Fruit fly (Drosophila melanogaster) whole organism, embryonic: ENCODE results near the gene CG15196.
A peak's percentile ranks its signal among the peaks of the same experiment; 100 is the strongest.

Experiments used
- Awh ChIP-seq: fragments of 200-800 bp; sonication (Bioruptor generic); IDR thresholded peaks from 2 replicates; pipeline ENCODE4, ENCODE4 v1.3.6; 2022; ENCODE audit warnings: missing biosample characterization, missing genetic modification characterization
- Bteb2 ChIP-seq: fragments of 200-800 bp; sonication (Bioruptor generic); optimal IDR thresholded peaks from 2 replicates; lab custom pipeline; 2016; ENCODE audit warnings: missing biosample characterization, missing genetic modification characterization
- CG10147 ChIP-seq: fragments of 200-800 bp; sonication (Bioruptor generic); optimal IDR thresholded peaks from 2 replicates; lab custom pipeline; 2019; ENCODE audit warnings: missing biosample characterization, mild to moderate bottlenecking, missing genetic modification characterization, moderate library complexity
- CG11247 ChIP-seq: fragments of 200-800 bp; sonication (Bioruptor generic); IDR thresholded peaks from 2 replicates; pipeline ENCODE4 v1.3.6; 2022; ENCODE audit warnings: missing biosample characterization, missing genetic modification characterization
- CG11723 ChIP-seq: fragments of 200-800 bp; sonication (Bioruptor generic); optimal IDR thresholded peaks from 2 replicates; lab custom pipeline; 2017; ENCODE audit warnings: missing biosample characterization, mild to moderate bottlenecking, missing genetic modification characterization
- CG12659 ChIP-seq: fragments of 200-800 bp; sonication (Bioruptor generic); optimal IDR thresholded peaks from 3 replicates; lab custom pipeline; 2017; ENCODE audit warnings: mild to moderate bottlenecking, missing biosample characterization, missing genetic modification reagents, missing genetic modification characterization
- CG13296 ChIP-seq: fragments of 200-800 bp; sonication (Bioruptor generic); optimal IDR thresholded peaks from 3 replicates; lab custom pipeline; 2018; ENCODE audit warnings: missing biosample characterization, mild to moderate bottlenecking, missing genetic modification characterization
- CG15479 ChIP-seq: fragments of 200-800 bp; sonication (Bioruptor generic); optimal IDR thresholded peaks from 3 replicates; lab custom pipeline; 2019; ENCODE audit warnings: missing biosample characterization, mild to moderate bottlenecking, missing genetic modification characterization, moderate library complexity
- CG1602 ChIP-seq: fragments of 200-800 bp; sonication (Bioruptor generic); optimal IDR thresholded peaks from 3 replicates; lab custom pipeline; 2016; ENCODE audit warnings: missing biosample characterization, missing genetic modification characterization
- CG18764 ChIP-seq: fragments of 200-800 bp; sonication (Bioruptor generic); optimal IDR thresholded peaks from 3 replicates; lab custom pipeline; 2016; ENCODE audit warnings: missing biosample characterization, missing genetic modification characterization
- CG2129 ChIP-seq: fragments of 200-800 bp; sonication (Bioruptor generic); IDR thresholded peaks from 2 replicates; pipeline ENCODE4 v1.3.6; 2022; ENCODE audit warnings: missing biosample characterization, missing genetic modification characterization; ENCODE audit not compliant: partially characterized antibody
- CG31388 ChIP-seq: fragments of 200-800 bp; sonication (Bioruptor generic); optimal IDR thresholded peaks from 2 replicates; lab custom pipeline; 2016; ENCODE audit warnings: missing biosample characterization, missing genetic modification characterization
- CG4617 ChIP-seq: fragments of 200-800 bp; sonication (Bioruptor generic); optimal IDR thresholded peaks from 3 replicates; lab custom pipeline; 2016; ENCODE audit warnings: missing biosample characterization, missing genetic modification characterization, borderline replicate concordance
- CG4707 ChIP-seq: fragments of 200-800 bp; sonication (Bioruptor generic); optimal IDR thresholded peaks from 2 replicates; lab custom pipeline; 2018; ENCODE audit warnings: missing biosample characterization, mild to moderate bottlenecking, missing genetic modification characterization, moderate library complexity
- CG5180 ChIP-seq: fragments of 200-800 bp; sonication (Bioruptor generic); optimal IDR thresholded peaks from 3 replicates; lab custom pipeline; 2017; ENCODE audit warnings: missing biosample characterization, missing genetic modification characterization, mild to moderate bottlenecking, moderate library complexity, missing genetic modification reagents
- CG6689 ChIP-seq: fragments of 200-800 bp; sonication (Bioruptor generic); IDR thresholded peaks from 2 replicates; pipeline ENCODE4 v1.3.6; 2022; ENCODE audit warnings: missing biosample characterization, missing genetic modification characterization
- CG9817 ChIP-seq: fragments of 200-800 bp; sonication (Bioruptor generic); optimal IDR thresholded peaks from 2 replicates; lab custom pipeline; 2018; ENCODE audit warnings: missing biosample characterization, mild to moderate bottlenecking, missing genetic modification characterization, moderate library complexity
- Camta ChIP-seq: fragments of 200-800 bp; sonication (Bioruptor generic); optimal IDR thresholded peaks from 2 replicates; lab custom pipeline; 2016; ENCODE audit warnings: missing biosample characterization, missing genetic modification characterization
- CrebB ChIP-seq: fragments of 200-800 bp; sonication (Bioruptor generic); optimal IDR thresholded peaks from 3 replicates; lab custom pipeline; 2018; ENCODE audit warnings: missing biosample characterization, mild to moderate bottlenecking, missing genetic modification characterization
- Dad ChIP-seq: fragments of 200-800 bp; sonication (Bioruptor generic); optimal IDR thresholded peaks from 3 replicates; lab custom pipeline; 2016; ENCODE audit warnings: missing biosample characterization, missing genetic modification characterization
- Dll ChIP-seq: fragments of 200-800 bp; sonication (Bioruptor generic); IDR thresholded peaks from 4 replicates; pipeline ENCODE4 v1.3.6; 2022; ENCODE audit warnings: missing biosample characterization, missing genetic modification characterization; ENCODE audit not compliant: partially characterized antibody
- H2.0 ChIP-seq: fragments of 200-800 bp; sonication (Bioruptor generic); IDR thresholded peaks from 2 replicates; pipeline ENCODE4 v1.3.6; 2022; ENCODE audit warnings: missing biosample characterization, missing genetic modification characterization
- Hmr ChIP-seq: fragments of 200-800 bp; sonication (Bioruptor generic); optimal IDR thresholded peaks from 3 replicates; lab custom pipeline; 2017; ENCODE audit warnings: mild to moderate bottlenecking, missing biosample characterization, missing genetic modification reagents, missing genetic modification characterization
- Max ChIP-seq: fragments of 200-800 bp; sonication (Bioruptor generic); optimal IDR thresholded peaks from 2 replicates; lab custom pipeline; 2016; ENCODE audit warnings: missing biosample characterization, mild to moderate bottlenecking, missing genetic modification characterization
- Sox102F ChIP-seq: fragments of 200-800 bp; sonication (Bioruptor generic); optimal IDR thresholded peaks from 2 replicates; lab custom pipeline; 2018; ENCODE audit warnings: missing biosample characterization, mild to moderate bottlenecking, missing genetic modification characterization, moderate library complexity
- Xbp1 ChIP-seq: fragments of 200-800 bp; sonication (Bioruptor generic); optimal IDR thresholded peaks from 3 replicates; lab custom pipeline; 2016; ENCODE audit warnings: missing biosample characterization, mild to moderate bottlenecking, missing genetic modification characterization
- amos ChIP-seq: fragments of 200-800 bp; sonication (Bioruptor generic); IDR thresholded peaks from 2 replicates; pipeline ENCODE4 v1.3.6; 2022; ENCODE audit warnings: missing biosample characterization, missing genetic modification characterization; ENCODE audit not compliant: partially characterized antibody
- bcd ChIP-seq: fragments of 200-800 bp; sonication (Bioruptor generic); optimal IDR thresholded peaks from 2 replicates; lab custom pipeline; 2017; ENCODE audit warnings: missing biosample characterization, mild to moderate bottlenecking, missing genetic modification characterization
- crp ChIP-seq, 2 experiments: fragments of 200-800 bp; sonication (Bioruptor generic); optimal IDR thresholded peaks; 2 replicates in 1 of 2; 3 replicates in 1 of 2; lab custom pipeline; 2017; ENCODE audit warnings: missing biosample characterization in 2 of 2, missing genetic modification characterization in 2 of 2, mild to moderate bottlenecking in 1 of 2, moderate library complexity in 1 of 2
- disco-r ChIP-seq: fragments of 200-800 bp; sonication (Bioruptor generic); optimal IDR thresholded peaks from 2 replicates; lab custom pipeline; 2016; ENCODE audit warnings: missing biosample characterization, missing genetic modification characterization
- dmrt11E ChIP-seq: fragments of 200-800 bp; sonication (Bioruptor generic); optimal IDR thresholded peaks from 3 replicates; lab custom pipeline; 2018; ENCODE audit warnings: missing biosample characterization, mild to moderate bottlenecking, missing genetic modification characterization, moderate library complexity
- emc ChIP-seq: fragments of 200-800 bp; sonication (Bioruptor generic); optimal IDR thresholded peaks from 2 replicates; lab custom pipeline; 2016; ENCODE audit warnings: missing biosample characterization, missing genetic modification characterization
- ems ChIP-seq: fragments of 200-800 bp; sonication (Bioruptor generic); optimal IDR thresholded peaks from 3 replicates; lab custom pipeline; 2016; ENCODE audit warnings: missing biosample characterization, missing genetic modification characterization
- esg ChIP-seq: fragments of 200-800 bp; sonication (Bioruptor generic); conservative IDR thresholded peaks from 2 replicates; pipeline ENCODE4 v1.3.6; 2022; ENCODE audit warnings: missing biosample characterization, missing genetic modification characterization
- fd102C ChIP-seq: fragments of 200-800 bp; sonication (Bioruptor generic); optimal IDR thresholded peaks from 2 replicates; lab custom pipeline; 2018; ENCODE audit warnings: missing biosample characterization, mild to moderate bottlenecking, missing genetic modification characterization, moderate library complexity
- gro ChIP-seq: fragments of 200-800 bp; sonication (Bioruptor generic); optimal IDR thresholded peaks from 2 replicates; lab custom pipeline; 2016; ENCODE audit warnings: missing biosample characterization, missing genetic modification characterization
- kay ChIP-seq: fragments of 200-800 bp; sonication (Bioruptor generic); optimal IDR thresholded peaks from 2 replicates; lab custom pipeline; 2016; ENCODE audit warnings: missing biosample characterization, missing genetic modification characterization
- lilli ChIP-seq: fragments of 200-800 bp; sonication (Bioruptor generic); optimal IDR thresholded peaks from 3 replicates; lab custom pipeline; 2016; ENCODE audit warnings: missing biosample characterization, missing genetic modification characterization
- nmo ChIP-seq: fragments of 200-800 bp; sonication (Bioruptor generic); optimal IDR thresholded peaks from 2 replicates; lab custom pipeline; 2018; ENCODE audit warnings: missing biosample characterization, mild to moderate bottlenecking, missing genetic modification characterization, moderate library complexity
- peb ChIP-seq: fragments of 200-800 bp; sonication (Bioruptor generic); IDR thresholded peaks from 2 replicates; pipeline ENCODE4 v1.3.6; 2022; ENCODE audit warnings: missing biosample characterization, missing genetic modification characterization
- ro ChIP-seq: fragments of 200-800 bp; sonication (Bioruptor generic); IDR thresholded peaks from 2 replicates; pipeline ENCODE4 v1.3.6; 2022; ENCODE audit warnings: missing biosample characterization, missing genetic modification characterization
- sens ChIP-seq: fragments of 200-800 bp; sonication (Bioruptor generic); peaks from one replicate; lab custom pipeline; 2016; ENCODE audit warnings: missing biosample characterization, missing genetic modification characterization
- slp2 ChIP-seq: fragments of 200-800 bp; sonication (Bioruptor generic); optimal IDR thresholded peaks from 2 replicates; lab custom pipeline; 2016; ENCODE audit warnings: missing biosample characterization, missing genetic modification characterization
- so ChIP-seq: fragments of 200-800 bp; sonication (Bioruptor generic); IDR thresholded peaks from 3 replicates; pipeline ENCODE4 v1.3.6; 2022; ENCODE audit warnings: missing biosample characterization, missing genetic modification characterization
- sob ChIP-seq: fragments of 200-800 bp; sonication (Bioruptor generic); IDR thresholded peaks from 2 replicates; pipeline ENCODE4 v1.3.6; 2022; ENCODE audit warnings: missing biosample characterization, missing genetic modification characterization
- sr ChIP-seq: fragments of 200-800 bp; sonication (Bioruptor generic); IDR thresholded peaks from 3 replicates; pipeline ENCODE4 v1.3.6; 2022; ENCODE audit warnings: missing biosample characterization, missing genetic modification characterization
- stwl ChIP-seq: fragments of 200-800 bp; sonication (Bioruptor generic); optimal IDR thresholded peaks from 3 replicates; lab custom pipeline; 2018; ENCODE audit warnings: missing biosample characterization, mild to moderate bottlenecking, missing genetic modification characterization, moderate library complexity
- tll ChIP-seq, 2 experiments: fragments of 200-800 bp in 1 of 2; fragments of >200 bp in 1 of 2; sonication (Bioruptor generic) in 1 of 2; optimal IDR thresholded peaks; 2 replicates each; lab custom pipeline; 2017 to 2019; ENCODE audit warnings: missing biosample characterization in 2 of 2, missing genetic modification characterization in 2 of 2, mild to moderate bottlenecking in 1 of 2, moderate library complexity in 1 of 2
- vvl ChIP-seq: fragments of 200-800 bp; sonication (Bioruptor generic); IDR thresholded peaks from 2 replicates; pipeline ENCODE4 v1.3.6; 2022; ENCODE audit warnings: missing biosample characterization, missing genetic modification characterization

CG15196 gene

dm6 chrX:11390625-11391363 is 19.0 kb upstream of the CG15196 start (continued):
- no peak for TF ChIP-seq CG2129 (GFP tag; lab: Robert Waterston, UW)
- peak; percentile 71 for TF ChIP-seq ro
- no peak for TF ChIP-seq tll (GFP tag; optimal IDR thresholded peaks at IDR 0.05; lab: Kevin White, UChicago)
- TF ChIP-seq bcd, result peak; percentile 77
- TF ChIP-seq CG18764, result peak; percentile 57
- TF ChIP-seq lilli (GFP tag; lab: Kevin White, UChicago), result peak; percentile 86
- TF ChIP-seq Camta, result peak; percentile 70
- peak; percentile 20 for TF ChIP-seq CG31388 (GFP tag; lab: Kevin White, UChicago)
- TF ChIP-seq CG1602 (GFP tag; lab: Kevin White, UChicago), result peak; percentile 58
- TF ChIP-seq Sox102F (GFP tag; lab: Kevin White, UChicago), result peak; percentile 76
- TF ChIP-seq CrebB (tag; lab: Kevin White, UChicago), result peak; percentile 66
- peak; percentile 66 for TF ChIP-seq Max (GFP tag; lab: Kevin White, UChicago)
- peak; percentile 84 for TF ChIP-seq CG11247 (GFP tag; lab: Robert Waterston, UW)
- peak; percentile 24 for TF ChIP-seq emc
- TF ChIP-seq slp2 (GFP tag; lab: Kevin White, UChicago), result peak; percentile 62
- peak; percentile 86 for TF ChIP-seq H2.0 (GFP tag; lab: Robert Waterston, UW)
- peak; percentile 62 for TF ChIP-seq Bteb2
- TF ChIP-seq disco-r (GFP tag; lab: Kevin White, UChicago), result peak; percentile 42
- peak; percentile 53 for TF ChIP-seq Dad (GFP tag; lab: Kevin White, UChicago)
- peak; percentile 78 for TF ChIP-seq Xbp1 (GFP tag; lab: Kevin White, UChicago)
- peak; percentile 75 for TF ChIP-seq CG13296 (GFP tag; lab: Kevin White, UChicago)
- peak; percentile 63 for TF ChIP-seq CG11723 (GFP tag; lab: Kevin White, UChicago)
- peak; percentile 90 for TF ChIP-seq sob
- TF ChIP-seq amos (GFP tag; lab: Robert Waterston, UW), result no peak
- peak; percentile 79 for TF ChIP-seq esg (GFP tag; lab: Robert Waterston, UW)
- peak; percentile 55 for TF ChIP-seq dmrt11E
- peak; percentile 63 for TF ChIP-seq peb (GFP tag; lab: Robert Waterston, UW)
- peak; percentile 81 for TF ChIP-seq CG12659 (GFP tag; lab: Kevin White, UChicago)
- no peak for TF ChIP-seq CG15479 (GFP tag; lab: Kevin White, UChicago)
- TF ChIP-seq CG6689 (GFP tag; lab: Robert Waterston, UW), result peak; percentile 79
- TF ChIP-seq ems, result peak; percentile 39
- peak; percentile 84 for TF ChIP-seq Hmr (GFP tag; lab: Kevin White, UChicago)
- peak; percentile 70 for TF ChIP-seq CG5180 (GFP tag; lab: Kevin White, UChicago)
- no peak for TF ChIP-seq stwl (tag; lab: Kevin White, UChicago)
- peak; percentile 83 for TF ChIP-seq nmo
- peak; percentile 55 for TF ChIP-seq CG4617 (GFP tag; lab: Kevin White, UChicago)
- peak; percentile 57; the same call in 2 of the 3 replicates for TF ChIP-seq sr (GFP tag; lab: Robert Waterston, UW)
- peak; percentile 42 for TF ChIP-seq CG4707 (GFP tag; lab: Kevin White, UChicago)
- peak; percentile 76 for TF ChIP-seq gro (GFP tag; lab: Kevin White, UChicago)
- TF ChIP-seq Awh (GFP tag; lab: Robert Waterston, UW), result peak; percentile 83
- TF ChIP-seq fd102C (GFP tag; lab: Kevin White, UChicago), result no peak
- TF ChIP-seq CG10147 (GFP tag; lab: Kevin White, UChicago), result peak; percentile 73
- peak in 1 of 2 experiments; percentile 27 for TF ChIP-seq crp (GFP tag; optimal IDR thresholded peaks at IDR 0.05; lab: Kevin White, UChicago)
- TF ChIP-seq so (GFP tag; lab: Robert Waterston, UW), result peak; percentile 83
- peak; percentile 78 for TF ChIP-seq CG9817
- peak; percentile 41 for TF ChIP-seq kay
- TF ChIP-seq sens (GFP tag; lab: Kevin White, UChicago), result peak; percentile 95
- no peak for TF ChIP-seq Dll (GFP tag; lab: Robert Waterston, UW)
- TF ChIP-seq vvl, result peak; percentile 92
